Worm (Caenorhabditis elegans): Measurements from ENCODE around the gene K06H7.8.

ce11 chrIII:8126978-8127377, 29.0 kb upstream of the K06H7.8 start:
- TF ChIP-seq egl-27 (tag; optimal IDR thresholded peaks at IDR 0.05) (no peak), ceh-82 (tag; optimal IDR thresholded peaks at IDR 0.05) (peak in 1 of 3 experiments; percentile 8), C16A3.4 (tag; optimal IDR thresholded peaks at IDR 0.05) (no peak), pqm-1 (tag; optimal IDR thresholded peaks at IDR 0.05) (no peak), unc-86 (tag; optimal IDR thresholded peaks at IDR 0.05) (no peak), ces-1 (GFP tag; optimal IDR thresholded peaks at IDR 0.05) (no peak), unc-62 (GFP tag; optimal IDR thresholded peaks at IDR 0.05) (no peak)
